Worm (Caenorhabditis elegans): ENCODE data around the gene Y73C8B.2.
A peak's percentile ranks its signal among the peaks of the same experiment; 100 is the strongest.

The Y73C8B.2 gene

ce11 chrV:3176161-3176560 lies 18.6 kb downstream of the Y73C8B.2 start, which contains the start of gene srab-8:
TSS of gene srab-8 (plus strand) at chrV:3176461.
- no peak for TF ChIP-seq mab-9 (GFP tag; IDR thresholded peaks at IDR 0.05)
- peak; percentile 90 for TF ChIP-seq hlh-4 (tag; optimal IDR thresholded peaks at IDR 0.05)

- TF ChIP-seq ceh-90 (tag; optimal IDR thresholded peaks at IDR 0.05) (no peak), nhr-237 (tag; optimal IDR thresholded peaks at IDR 0.05) (no peak), fkh-8 (tag; optimal IDR thresholded peaks at IDR 0.05) (no peak), ama-1 (optimal IDR thresholded peaks at IDR 0.05) (no peak), ceh-82 (tag; optimal IDR thresholded peaks at IDR 0.05) (no peak), F16B12.6 (tag; optimal IDR thresholded peaks at IDR 0.05) (no peak)
Measured at ce11 chrV:3171625-3172024, 23.2 kb downstream of the Y73C8B.2 start.

- TF ChIP-seq snu-23 (GFP tag; optimal IDR thresholded peaks at IDR 0.05), result no peak
- TF ChIP-seq elt-3 (tag; optimal IDR thresholded peaks at IDR 0.05), result no peak
- TF ChIP-seq pax-3 (tag; optimal IDR thresholded peaks at IDR 0.05), result no peak
- TF ChIP-seq blmp-1 (tag; optimal IDR thresholded peaks at IDR 0.05), result no peak
- no peak for TF ChIP-seq C04F5.9 (tag; optimal IDR thresholded peaks at IDR 0.05)
- no peak for TF ChIP-seq unc-30 (tag; optimal IDR thresholded peaks at IDR 0.05)
- TF ChIP-seq unc-98 (GFP tag; IDR thresholded peaks at IDR 0.05), result no peak
- TF ChIP-seq nhr-76 (tag; optimal IDR thresholded peaks at IDR 0.05), result no peak
- TF ChIP-seq nhr-28 (tag; optimal IDR thresholded peaks at IDR 0.05), result no peak
- TF ChIP-seq ets-5 (GFP tag; IDR thresholded peaks at IDR 0.05), result no peak
- no peak for TF ChIP-seq ceh-82 (tag; optimal IDR thresholded peaks at IDR 0.05)
- no peak for TF ChIP-seq vab-15 (tag; optimal IDR thresholded peaks at IDR 0.05)
- TF ChIP-seq hlh-4 (tag; optimal IDR thresholded peaks at IDR 0.05), result no peak
- no peak for TF ChIP-seq alr-1 (tag; optimal IDR thresholded peaks at IDR 0.05; ENCODE audit: borderline replicate concordance)
- TF ChIP-seq ceh-90 (tag; optimal IDR thresholded peaks at IDR 0.05), result no peak
Measured at ce11 chrV:3169838-3170237, 25.0 kb downstream of the Y73C8B.2 start, which contains the start of gene srbc-6. TSS of gene srbc-6 (plus strand) at chrV:3170138.

ce11 chrV:3168650-3169049 lies 26.2 kb downstream of the Y73C8B.2 start, which contains the start of gene C36C5.15:
TSS of gene C36C5.15 (minus strand) at chrV:3168750.
- TF ChIP-seq tbx-2 (tag; optimal IDR thresholded peaks at IDR 0.05) (no peak), vab-15 (tag; optimal IDR thresholded peaks at IDR 0.05) (no peak), rnt-1 (tag; optimal IDR thresholded peaks at IDR 0.05) (no peak)

- TF ChIP-seq nhr-77 (tag; optimal IDR thresholded peaks at IDR 0.05) (no peak), dsc-1 (tag; optimal IDR thresholded peaks at IDR 0.05) (no peak), nhr-12 (tag; optimal IDR thresholded peaks at IDR 0.05) (no peak), sup-37 (GFP tag; optimal IDR thresholded peaks at IDR 0.05) (no peak), nhr-237 (tag; optimal IDR thresholded peaks at IDR 0.05) (no peak), nhr-47 (tag; optimal IDR thresholded peaks at IDR 0.05) (no peak), ets-5 (GFP tag; IDR thresholded peaks at IDR 0.05) (no peak), isw-1 (GFP tag; IDR thresholded peaks at IDR 0.05) (no peak), aly-2 (tag; optimal IDR thresholded peaks at IDR 0.05) (no peak), zag-1 (tag; optimal IDR thresholded peaks at IDR 0.05) (no peak), ceh-90 (tag; optimal IDR thresholded peaks at IDR 0.05) (no peak), xbp-1 (tag; optimal IDR thresholded peaks at IDR 0.05) (no peak), nhr-19 (GFP tag; conservative IDR thresholded peaks at IDR 0.05) (no peak), vab-15 (tag; optimal IDR thresholded peaks at IDR 0.05) (no peak), mep-1 (tag; optimal IDR thresholded peaks at IDR 0.05) (no peak), mab-9 (GFP tag; IDR thresholded peaks at IDR 0.05) (no peak), pax-3 (tag; optimal IDR thresholded peaks at IDR 0.05) (no peak), sox-4 (tag; optimal IDR thresholded peaks at IDR 0.05) (no peak)
Measured at ce11 chrV:3166260-3166659, 28.5 kb downstream of the Y73C8B.2 start, which contains the start of gene C36C5.4. TSS of gene C36C5.4 (plus strand) at chrV:3166560.

ce11 chrV:3165438-3165837 lies 29.4 kb downstream of the Y73C8B.2 start, which contains the start of gene C36C5.14:
TSS of gene C36C5.14 (minus strand) at chrV:3165538.
- no peak for TF ChIP-seq Y116A8C.19 (tag; optimal IDR thresholded peaks at IDR 0.05; ENCODE audit: borderline replicate concordance)
- no peak for TF ChIP-seq elt-2 (tag; optimal IDR thresholded peaks at IDR 0.05)
- no peak for TF ChIP-seq aha-1 (tag; optimal IDR thresholded peaks at IDR 0.05)
- no peak for TF ChIP-seq unc-30 (tag; optimal IDR thresholded peaks at IDR 0.05)
- no peak for TF ChIP-seq nhr-237 (tag; optimal IDR thresholded peaks at IDR 0.05)
- no peak for TF ChIP-seq blmp-1 (tag; optimal IDR thresholded peaks at IDR 0.05)
- no peak for TF ChIP-seq lin-35 (GFP tag; optimal IDR thresholded peaks at IDR 0.05)

Measured in whole organism, L1 larva.